Worm (Caenorhabditis elegans): ENCODE measurements around the gene akap-1.

akap-1 gene

DNA sequence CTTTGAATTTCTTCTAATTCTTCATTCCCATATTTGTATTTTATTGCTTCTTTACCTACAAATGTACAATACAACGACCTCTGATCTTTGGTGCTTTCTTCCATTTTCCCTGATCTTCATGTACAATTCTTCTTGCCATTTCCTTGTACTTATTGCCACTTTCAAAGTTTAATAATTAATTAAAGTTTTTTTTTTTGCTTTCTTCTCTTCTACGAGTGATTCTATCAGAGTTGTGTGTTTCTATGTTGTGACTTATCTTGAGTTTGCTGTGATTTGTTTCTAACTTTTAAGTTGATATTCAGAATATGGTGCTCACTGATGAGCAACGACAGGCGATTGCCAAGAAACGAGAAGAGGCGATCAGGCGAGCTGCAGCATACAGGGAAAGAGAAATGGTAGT, 37.5 kb downstream of the akap-1 start, which contains the start of gene smrc-1:
smrc-1 (plus strand) TSS at position 301 of the 400 bp plus-strand sequence.
- TF ChIP-seq ztf-29 (GFP tag; IDR thresholded peaks at IDR 0.05) (no peak), med-1 (GFP tag; optimal IDR thresholded peaks at IDR 0.05; ENCODE audit: insufficient read depth) (no peak), T22C8.4 (GFP tag; IDR thresholded peaks at IDR 0.05) (no peak)

- TF ChIP-seq ztf-29 (GFP tag; IDR thresholded peaks at IDR 0.05) = no peak
- no peak for TF ChIP-seq ref-1 (GFP tag; conservative IDR thresholded peaks at IDR 0.05)
- TF ChIP-seq med-1 (GFP tag; optimal IDR thresholded peaks at IDR 0.05; ENCODE audit: insufficient read depth) = no peak
- TF ChIP-seq cog-1 (tag; optimal IDR thresholded peaks at IDR 0.05) = no peak
- no peak for TF ChIP-seq flt-1 (GFP tag; IDR thresholded peaks at IDR 0.05)
- no peak for TF ChIP-seq ztf-23 (GFP tag; IDR thresholded peaks at IDR 0.05)
- no peak for TF ChIP-seq T22C8.4 (GFP tag; IDR thresholded peaks at IDR 0.05)
- TF ChIP-seq klf-2 (GFP tag; conservative IDR thresholded peaks at IDR 0.05) = no peak
- TF ChIP-seq tab-1 (GFP tag; IDR thresholded peaks at IDR 0.05) = no peak
These were observed 42.6 kb downstream of the akap-1 start, which contains the start of gene oatr-1 for ce11 chrIII:6395706-6396232. TSS of gene oatr-1 (minus strand) at chrIII:6396182.

DNA sequence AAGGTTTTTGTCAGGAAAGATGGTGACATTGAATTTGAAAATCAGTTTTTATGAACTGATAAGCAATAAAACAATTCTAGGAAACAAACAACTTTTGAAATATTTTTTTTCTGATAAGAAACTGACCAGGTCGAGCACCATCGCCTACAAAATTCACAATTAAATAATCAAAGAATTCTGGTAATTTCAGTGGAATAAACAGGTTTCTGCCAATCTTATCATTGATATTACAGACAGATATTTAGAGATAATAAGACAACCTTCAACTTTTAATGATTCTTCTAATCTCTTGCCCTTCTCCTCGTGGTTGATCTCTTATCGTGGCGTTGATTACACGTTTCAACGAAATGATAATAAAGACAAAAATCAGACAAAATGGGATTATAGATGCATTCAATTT, 43.2 kb downstream of the akap-1 start:
- TF ChIP-seq T22C8.4 (GFP tag; IDR thresholded peaks at IDR 0.05) = no peak
- no peak for TF ChIP-seq tab-1 (GFP tag; IDR thresholded peaks at IDR 0.05)
- no peak for TF ChIP-seq klf-2 (GFP tag; conservative IDR thresholded peaks at IDR 0.05)
- no peak for TF ChIP-seq med-1 (GFP tag; optimal IDR thresholded peaks at IDR 0.05; ENCODE audit: insufficient read depth)
- no peak for TF ChIP-seq ztf-23 (GFP tag; IDR thresholded peaks at IDR 0.05)
- no peak for TF ChIP-seq cog-1 (tag; optimal IDR thresholded peaks at IDR 0.05)
- TF ChIP-seq flt-1 (GFP tag; IDR thresholded peaks at IDR 0.05) = no peak
- TF ChIP-seq ref-1 (GFP tag; conservative IDR thresholded peaks at IDR 0.05) = no peak
- TF ChIP-seq ztf-29 (GFP tag; IDR thresholded peaks at IDR 0.05) = no peak

DNA sequence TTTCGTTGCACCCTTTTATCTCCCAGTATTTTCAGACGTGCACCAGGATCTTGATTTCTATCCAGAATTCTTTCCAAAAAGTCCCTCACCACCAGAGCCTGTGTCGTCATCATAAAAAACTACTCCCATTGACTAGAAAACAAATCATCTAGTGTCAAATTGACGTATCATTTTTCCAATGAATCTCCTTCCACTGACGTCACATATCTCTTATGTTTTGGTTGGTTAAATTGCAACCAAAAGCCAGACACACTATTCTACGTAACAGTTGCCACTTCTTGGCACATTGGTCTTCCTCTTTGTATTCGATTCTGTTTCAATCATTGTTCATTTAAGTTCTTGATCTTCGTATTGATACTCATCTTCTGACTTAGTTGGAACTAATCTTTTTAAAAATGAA, 44.9 kb downstream of the akap-1 start:
- no peak for TF ChIP-seq ref-1 (GFP tag; conservative IDR thresholded peaks at IDR 0.05)
- no peak for TF ChIP-seq klf-2 (GFP tag; conservative IDR thresholded peaks at IDR 0.05)
- no peak for TF ChIP-seq med-1 (GFP tag; optimal IDR thresholded peaks at IDR 0.05; ENCODE audit: insufficient read depth)
- no peak for TF ChIP-seq ztf-23 (GFP tag; IDR thresholded peaks at IDR 0.05)
- no peak for TF ChIP-seq T22C8.4 (GFP tag; IDR thresholded peaks at IDR 0.05)
- TF ChIP-seq tab-1 (GFP tag; IDR thresholded peaks at IDR 0.05) = no peak

ce11 chrIII:6399424-6399823, 46.2 kb downstream of the akap-1 start:
- TF ChIP-seq ztf-29 (GFP tag; IDR thresholded peaks at IDR 0.05) (no peak), klf-2 (GFP tag; conservative IDR thresholded peaks at IDR 0.05) (no peak), T22C8.4 (GFP tag; IDR thresholded peaks at IDR 0.05) (no peak), tab-1 (GFP tag; IDR thresholded peaks at IDR 0.05) (no peak), flt-1 (GFP tag; IDR thresholded peaks at IDR 0.05) (no peak), med-1 (GFP tag; optimal IDR thresholded peaks at IDR 0.05; ENCODE audit: insufficient read depth) (no peak), ref-1 (GFP tag; conservative IDR thresholded peaks at IDR 0.05) (no peak), ztf-23 (GFP tag; IDR thresholded peaks at IDR 0.05) (no peak), cog-1 (tag; optimal IDR thresholded peaks at IDR 0.05) (no peak)

DNA sequence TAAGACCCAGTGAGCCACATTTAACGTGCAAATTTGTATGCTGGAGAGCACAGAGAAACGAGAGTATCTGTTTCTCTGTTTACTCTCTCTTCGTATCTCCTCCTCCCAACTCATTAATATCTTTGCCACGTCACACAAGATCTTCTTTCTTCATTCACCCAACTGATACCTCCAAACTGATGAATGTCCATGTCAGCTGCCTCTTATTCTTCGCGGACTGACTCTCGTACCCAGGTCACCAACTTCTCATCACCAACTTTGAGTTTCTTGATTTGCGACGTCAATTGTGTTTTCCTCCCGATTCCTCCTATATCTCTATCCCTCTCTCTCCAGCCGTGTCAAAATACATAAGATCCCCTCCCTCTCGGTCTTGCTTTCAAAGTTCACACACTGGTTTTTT, 49.2 kb downstream of the akap-1 start:
- no peak for TF ChIP-seq klf-2 (GFP tag; conservative IDR thresholded peaks at IDR 0.05)
- TF ChIP-seq med-1 (GFP tag; optimal IDR thresholded peaks at IDR 0.05; ENCODE audit: insufficient read depth) = no peak
- TF ChIP-seq flt-1 (GFP tag; IDR thresholded peaks at IDR 0.05) = no peak
- TF ChIP-seq cog-1 (tag; optimal IDR thresholded peaks at IDR 0.05) = no peak
- no peak for TF ChIP-seq ref-1 (GFP tag; conservative IDR thresholded peaks at IDR 0.05)
- no peak for TF ChIP-seq ztf-29 (GFP tag; IDR thresholded peaks at IDR 0.05)
- TF ChIP-seq ztf-23 (GFP tag; IDR thresholded peaks at IDR 0.05) = no peak
- no peak for TF ChIP-seq T22C8.4 (GFP tag; IDR thresholded peaks at IDR 0.05)
- no peak for TF ChIP-seq tab-1 (GFP tag; IDR thresholded peaks at IDR 0.05)

DNA sequence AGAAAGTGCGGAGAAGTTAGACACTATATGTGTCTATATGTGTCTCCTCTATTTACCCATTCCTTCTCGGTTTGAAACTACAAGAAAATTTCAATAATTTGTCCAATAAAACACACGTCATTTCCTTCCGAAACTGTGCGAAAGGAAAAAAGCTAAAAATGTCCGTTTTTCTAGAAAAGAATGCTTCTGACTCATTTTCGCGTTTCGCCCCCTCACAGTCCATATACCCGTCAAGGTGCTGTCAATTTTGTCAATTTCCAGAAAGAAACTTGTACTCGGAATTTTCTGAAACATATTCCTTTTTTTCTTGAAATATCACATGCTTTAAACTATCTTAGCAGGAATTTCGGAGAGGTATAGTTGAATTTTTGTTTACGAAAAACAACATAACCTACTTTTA, 49.6 kb downstream of the akap-1 start:
- no peak for TF ChIP-seq T22C8.4 (GFP tag; IDR thresholded peaks at IDR 0.05)
- no peak for TF ChIP-seq klf-2 (GFP tag; conservative IDR thresholded peaks at IDR 0.05)
- TF ChIP-seq tab-1 (GFP tag; IDR thresholded peaks at IDR 0.05) = no peak
- no peak for TF ChIP-seq ref-1 (GFP tag; conservative IDR thresholded peaks at IDR 0.05)
- TF ChIP-seq med-1 (GFP tag; optimal IDR thresholded peaks at IDR 0.05; ENCODE audit: insufficient read depth) = no peak
- TF ChIP-seq ztf-23 (GFP tag; IDR thresholded peaks at IDR 0.05) = no peak
- TF ChIP-seq ztf-29 (GFP tag; IDR thresholded peaks at IDR 0.05) = no peak
- TF ChIP-seq cog-1 (tag; optimal IDR thresholded peaks at IDR 0.05) = no peak
- no peak for TF ChIP-seq flt-1 (GFP tag; IDR thresholded peaks at IDR 0.05)

DNA sequence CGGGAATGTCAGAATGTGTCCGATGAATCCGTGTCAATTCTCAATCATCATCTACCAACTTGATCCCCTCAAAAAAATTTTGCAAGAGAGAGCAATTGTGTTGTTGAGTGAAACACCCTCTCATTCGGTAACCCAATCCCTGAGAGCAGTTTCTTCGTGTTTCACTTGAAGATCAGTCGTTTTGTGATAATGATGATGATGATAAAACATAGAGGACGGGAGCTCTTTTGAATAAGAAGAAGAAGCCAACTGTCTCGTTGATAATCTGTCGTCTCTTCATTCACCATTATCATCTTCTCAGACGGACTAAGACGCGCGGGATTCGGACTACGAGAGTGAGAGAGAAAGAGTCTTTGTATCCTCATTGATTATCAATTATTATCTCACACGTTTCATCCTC, 51.9 kb downstream of the akap-1 start:
- TF ChIP-seq cog-1 (tag; optimal IDR thresholded peaks at IDR 0.05) (no peak), flt-1 (GFP tag; IDR thresholded peaks at IDR 0.05) (no peak), ztf-23 (GFP tag; IDR thresholded peaks at IDR 0.05) (no peak), tab-1 (GFP tag; IDR thresholded peaks at IDR 0.05) (no peak), med-1 (GFP tag; optimal IDR thresholded peaks at IDR 0.05; ENCODE audit: insufficient read depth) (no peak), T22C8.4 (GFP tag; IDR thresholded peaks at IDR 0.05) (no peak), ztf-29 (GFP tag; IDR thresholded peaks at IDR 0.05) (no peak), ref-1 (GFP tag; conservative IDR thresholded peaks at IDR 0.05) (no peak), klf-2 (GFP tag; conservative IDR thresholded peaks at IDR 0.05) (no peak)

DNA sequence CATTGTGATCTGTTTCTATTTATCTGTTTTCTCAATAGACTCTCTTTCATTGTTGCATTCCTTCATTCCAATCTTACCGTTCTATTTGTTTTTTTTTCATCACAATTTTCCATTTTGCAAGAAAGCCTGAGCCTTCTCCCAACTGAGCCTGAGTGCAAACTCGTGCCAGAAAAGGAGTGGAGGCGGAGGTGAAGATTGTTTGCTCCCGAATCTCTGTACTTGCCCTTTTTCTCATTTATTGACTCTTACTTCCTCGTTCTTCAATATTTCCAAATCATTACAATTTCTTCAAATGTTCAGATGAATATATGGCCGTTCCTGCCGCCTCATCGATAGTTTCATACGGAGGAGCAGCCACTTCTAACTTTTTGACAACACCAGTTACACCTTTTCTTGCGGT, 53.6 kb downstream of the akap-1 start, which contains the start of gene let-756:
let-756 (plus strand) TSS at position 301 of the 400 bp plus-strand sequence.
- TF ChIP-seq T22C8.4 (GFP tag; IDR thresholded peaks at IDR 0.05) (no peak), klf-2 (GFP tag; conservative IDR thresholded peaks at IDR 0.05) (no peak), med-1 (GFP tag; optimal IDR thresholded peaks at IDR 0.05; ENCODE audit: insufficient read depth) (no peak), ref-1 (GFP tag; conservative IDR thresholded peaks at IDR 0.05) (no peak), ztf-29 (GFP tag; IDR thresholded peaks at IDR 0.05) (no peak), cog-1 (tag; optimal IDR thresholded peaks at IDR 0.05) (no peak), tab-1 (GFP tag; IDR thresholded peaks at IDR 0.05) (no peak), flt-1 (GFP tag; IDR thresholded peaks at IDR 0.05) (no peak), ztf-23 (GFP tag; IDR thresholded peaks at IDR 0.05) (no peak)

- TF ChIP-seq ztf-29 (GFP tag; IDR thresholded peaks at IDR 0.05) = no peak
- TF ChIP-seq T22C8.4 (GFP tag; IDR thresholded peaks at IDR 0.05) = no peak
These were observed 58.2 kb downstream of the akap-1 start for ce11 chrIII:6411430-6411829.

All from whole organism, midembryonic.